Worm (Caenorhabditis elegans) whole organism, mixed stage, embryonic: ENCODE measurements around the gene dlat-1.

Experiments used
- M03D4.4 ChIP-seq: sonication (generic microtip); optimal IDR thresholded peaks from 2 replicates; lab custom pipeline; 2017; ENCODE audit warnings: mild to moderate bottlenecking, missing genetic modification characterization, missing compliant biosample characterization
- ceh-39 ChIP-seq: fragments of 150-350 bp; optimal IDR thresholded peaks from 2 replicates; lab custom pipeline; 2014; ENCODE audit warnings: missing biosample characterization, missing genetic modification characterization
- ceh-43 ChIP-seq: fragments of 200-800 bp; sonication (Bioruptor generic); optimal IDR thresholded peaks from 2 replicates; lab custom pipeline; 2018; ENCODE audit warnings: mild to moderate bottlenecking, missing genetic modification characterization, moderate library complexity, missing compliant biosample characterization
- ces-1 ChIP-seq: fragments of 150-350 bp; optimal IDR thresholded peaks from 2 replicates; lab custom pipeline; 2014; ENCODE audit warnings: missing biosample characterization, missing genetic modification reagents, missing genetic modification characterization
- cnd-1 ChIP-seq: fragments of 200-800 bp; sonication (Bioruptor generic); optimal IDR thresholded peaks from 2 replicates; lab custom pipeline; 2018; ENCODE audit warnings: mild to moderate bottlenecking, missing genetic modification characterization, missing compliant biosample characterization
- drap-1 ChIP-seq: fragments of 200-800 bp; sonication (Bioruptor generic); optimal IDR thresholded peaks from 3 replicates; lab custom pipeline; 2018; ENCODE audit warnings: mild to moderate bottlenecking, missing genetic modification characterization, missing compliant biosample characterization
- elt-1 ChIP-seq: sonication (generic microtip); optimal IDR thresholded peaks from 2 replicates; lab custom pipeline; 2017; ENCODE audit warnings: missing genetic modification characterization, mild to moderate bottlenecking, missing compliant biosample characterization, antibody characterized with exemption, moderate library complexity, borderline replicate concordance; ENCODE audit not compliant: insufficient read depth
- elt-3 ChIP-seq: fragments of 150-350 bp; optimal IDR thresholded peaks from 2 replicates; lab custom pipeline; 2014; ENCODE audit warnings: missing biosample characterization, missing genetic modification characterization
- ham-2 ChIP-seq: fragments of 200-800 bp; sonication (Bioruptor generic); optimal IDR thresholded peaks from 2 replicates; lab custom pipeline; 2018; ENCODE audit warnings: mild to moderate bottlenecking, missing genetic modification characterization, missing compliant biosample characterization
- hlh-1 ChIP-seq: fragments of 150-350 bp; optimal IDR thresholded peaks from 2 replicates; lab custom pipeline; 2014; ENCODE audit warnings: missing biosample characterization, missing genetic modification reagents, missing genetic modification characterization
- lin-32 ChIP-seq: fragments of 200-800 bp; sonication (Bioruptor generic); optimal IDR thresholded peaks from 2 replicates; lab custom pipeline; 2018; ENCODE audit warnings: mild to moderate bottlenecking, missing genetic modification characterization, missing compliant biosample characterization
- mab-5 ChIP-seq: fragments of 150-350 bp; optimal IDR thresholded peaks from 2 replicates; lab custom pipeline; 2014; ENCODE audit warnings: missing biosample characterization, missing genetic modification characterization
- mls-2 ChIP-seq: sonication (generic microtip); optimal IDR thresholded peaks from 2 replicates; lab custom pipeline; 2016; ENCODE audit warnings: mild to moderate bottlenecking, missing genetic modification characterization, moderate library complexity, missing compliant biosample characterization
- nhr-12 ChIP-seq: fragments of 150-350 bp; optimal IDR thresholded peaks from 2 replicates; lab custom pipeline; 2014; ENCODE audit warnings: missing biosample characterization, missing genetic modification characterization
- nhr-2 ChIP-seq: fragments of 150-350 bp; optimal IDR thresholded peaks from 2 replicates; lab custom pipeline; 2014; ENCODE audit warnings: missing biosample characterization, missing genetic modification characterization
- nhr-237 ChIP-seq: fragments of 150-350 bp; optimal IDR thresholded peaks from 2 replicates; lab custom pipeline; 2014; ENCODE audit warnings: missing biosample characterization, missing genetic modification characterization
- nhr-76 ChIP-seq: sonication (generic microtip); optimal IDR thresholded peaks from 2 replicates; lab custom pipeline; 2017; ENCODE audit warnings: missing biosample characterization, missing genetic modification characterization
- pha-4 ChIP-seq: fragments of 150-350 bp; optimal IDR thresholded peaks from 2 replicates; lab custom pipeline; 2018; ENCODE audit warnings: missing biosample characterization, missing genetic modification reagents, missing genetic modification characterization
- sem-2 ChIP-seq: fragments of 200-800 bp; sonication (Bioruptor generic); optimal IDR thresholded peaks from 2 replicates; lab custom pipeline; 2018; ENCODE audit warnings: mild to moderate bottlenecking, missing genetic modification characterization, missing compliant biosample characterization
- sptf-1 ChIP-seq: sonication (generic microtip); optimal IDR thresholded peaks from 2 replicates; lab custom pipeline; 2017; ENCODE audit warnings: mild to moderate bottlenecking, missing genetic modification characterization, moderate library complexity, missing compliant biosample characterization
- tbx-8 ChIP-seq: fragments of 200-800 bp; sonication (Bioruptor generic); optimal IDR thresholded peaks from 2 replicates; lab custom pipeline; 2018; ENCODE audit warnings: mild to moderate bottlenecking, missing genetic modification characterization, moderate library complexity, missing compliant biosample characterization
- unc-120 ChIP-seq: sonication (generic microtip); optimal IDR thresholded peaks from 2 replicates; lab custom pipeline; 2017; ENCODE audit warnings: missing genetic modification characterization, missing compliant biosample characterization; ENCODE audit not compliant: poor library complexity, severe bottlenecking
- unc-39 ChIP-seq: fragments of 150-350 bp; optimal IDR thresholded peaks from 2 replicates; lab custom pipeline; 2014; ENCODE audit warnings: missing biosample characterization, missing genetic modification characterization
- unc-62 ChIP-seq: fragments of 150-350 bp; optimal IDR thresholded peaks from 2 replicates; lab custom pipeline; 2014; ENCODE audit warnings: missing biosample characterization, missing genetic modification reagents, missing genetic modification characterization
- zip-8 ChIP-seq: fragments of 150-350 bp; optimal IDR thresholded peaks from 2 replicates; lab custom pipeline; 2014; ENCODE audit warnings: missing biosample characterization, missing genetic modification characterization

dlat-1 gene

ce11 chrV:14446453-14446852 lies 637 bp downstream of the dlat-1 start:
- TF ChIP-seq sem-2 = no peak
- TF ChIP-seq drap-1 (GFP tag; lab: Kevin White, UChicago) = no peak
- TF ChIP-seq mab-5 (tag; lab: Kevin White, UChicago) = no peak
- TF ChIP-seq pha-4 (tag; lab: Kevin White, UChicago) = no peak
- no peak for TF ChIP-seq tbx-8
- no peak for TF ChIP-seq nhr-237 (tag; lab: Kevin White, UChicago)
- no peak for TF ChIP-seq unc-120 (tag; lab: Kevin White, UChicago)

ce11 chrV:14443471-14444015 lies 3.5 kb downstream of the dlat-1 start:
- peak; percentile 16 for TF ChIP-seq cnd-1
- TF ChIP-seq, all 35 proteins: peak for 1; not testable (repeated sequence) for 34

- no peak for TF ChIP-seq unc-62 (GFP tag; lab: Kevin White, UChicago)
- no peak for TF ChIP-seq ceh-43 (GFP tag; lab: Kevin White, UChicago)
Measured at ce11 chrV:14440841-14441240, 6.2 kb downstream of the dlat-1 start, which contains the start of gene F23B12.4. F23B12.4 (plus strand) TSS chrV:14441141.

ce11 chrV:14439236-14439635 lies 7.9 kb downstream of the dlat-1 start:
- no peak for TF ChIP-seq ces-1 (GFP tag; lab: Kevin White, UChicago)
- no peak for TF ChIP-seq sem-2
- TF ChIP-seq elt-3 (tag; lab: Kevin White, UChicago) = no peak
- TF ChIP-seq ceh-39 (tag; lab: Kevin White, UChicago) = no peak
- TF ChIP-seq elt-1 = no peak
- TF ChIP-seq ham-2 (GFP tag; lab: Kevin White, UChicago) = no peak
- no peak for TF ChIP-seq tbx-8
- TF ChIP-seq sptf-1 (tag; lab: Kevin White, UChicago) = no peak
- no peak for TF ChIP-seq mls-2 (tag; lab: Kevin White, UChicago)
- no peak for TF ChIP-seq unc-62 (GFP tag; lab: Kevin White, UChicago)
- no peak for TF ChIP-seq pha-4 (tag; lab: Kevin White, UChicago)
- TF ChIP-seq nhr-12 = no peak

ce11 chrV:14438099-14438739 lies 8.9 kb downstream of the dlat-1 start:
- TF ChIP-seq nhr-2 = peak; percentile 17
- peak; percentile 97 for TF ChIP-seq lin-32 (GFP tag; lab: Kevin White, UChicago)
- no peak for TF ChIP-seq zip-8 (tag; lab: Kevin White, UChicago)

ce11 chrV:14437355-14437754 lies 9.7 kb downstream of the dlat-1 start:
- TF ChIP-seq nhr-2 = peak; percentile 53
- TF ChIP-seq sptf-1 (tag; lab: Kevin White, UChicago) = no peak
- peak; percentile 51 for TF ChIP-seq zip-8 (tag; lab: Kevin White, UChicago)
- TF ChIP-seq M03D4.4 = no peak
- TF ChIP-seq pha-4 (tag; lab: Kevin White, UChicago) = no peak
- TF ChIP-seq, all 35 proteins: peak for 2

ce11 chrV:14436195-14436594 lies 10.9 kb downstream of the dlat-1 start:
- TF ChIP-seq nhr-2 = peak; percentile 65
- no peak for TF ChIP-seq sem-2
- no peak for TF ChIP-seq drap-1 (GFP tag; lab: Kevin White, UChicago)
- no peak for TF ChIP-seq zip-8 (tag; lab: Kevin White, UChicago)
- TF ChIP-seq ces-1 (GFP tag; lab: Kevin White, UChicago) = no peak
- no peak for TF ChIP-seq ceh-43 (GFP tag; lab: Kevin White, UChicago)
- no peak for TF ChIP-seq nhr-237 (tag; lab: Kevin White, UChicago)
- no peak for TF ChIP-seq unc-39 (tag; lab: Kevin White, UChicago)

ce11 chrV:14433584-14433983 lies 13.5 kb downstream of the dlat-1 start:
- TF ChIP-seq ceh-39 (tag; lab: Kevin White, UChicago) (no peak), elt-1 (no peak), zip-8 (tag; lab: Kevin White, UChicago) (peak; percentile 85), nhr-76 (tag; lab: Kevin White, UChicago) (no peak), unc-39 (tag; lab: Kevin White, UChicago) (no peak), hlh-1 (tag; lab: Kevin White, UChicago) (no peak), pha-4 (tag; lab: Kevin White, UChicago) (no peak), drap-1 (GFP tag; lab: Kevin White, UChicago) (no peak), ham-2 (GFP tag; lab: Kevin White, UChicago) (no peak), nhr-2 (peak; percentile 97)
